Worm (Caenorhabditis elegans) whole organism, young adult: ENCODE measurements around the gene gst-28.

Source experiments
- B0336.3 ChIP-seq: fragments of 200-800 bp; sonication (Bioruptor generic); IDR thresholded peaks from 2 replicates; pipeline ENCODE4 v1.3.6; 2022; ENCODE audit warnings: missing genetic modification characterization, missing compliant biosample characterization
- F23B12.7 ChIP-seq: sonication (generic microtip); optimal IDR thresholded peaks from 2 replicates; lab custom pipeline; 2017; ENCODE audit warnings: missing genetic modification characterization, mild to moderate bottlenecking, missing compliant biosample characterization, antibody characterized with exemption, moderate library complexity; ENCODE audit not compliant: insufficient read depth
- madf-10 ChIP-seq: sonication (generic microtip); optimal IDR thresholded peaks from 2 replicates; lab custom pipeline; 2016; ENCODE audit warnings: mild to moderate bottlenecking, missing genetic modification characterization, missing compliant biosample characterization
- nhr-80 ChIP-seq: sonication (generic microtip); optimal IDR thresholded peaks from 2 replicates; lab custom pipeline; 2016; ENCODE audit warnings: missing genetic modification characterization, missing compliant biosample characterization
- tlf-1 ChIP-seq: fragments of 200-800 bp; sonication (Bioruptor generic); optimal IDR thresholded peaks from 2 replicates; lab custom pipeline; 2018; ENCODE audit warnings: mild to moderate bottlenecking, missing genetic modification characterization, missing compliant biosample characterization

The gst-28 gene

DNA sequence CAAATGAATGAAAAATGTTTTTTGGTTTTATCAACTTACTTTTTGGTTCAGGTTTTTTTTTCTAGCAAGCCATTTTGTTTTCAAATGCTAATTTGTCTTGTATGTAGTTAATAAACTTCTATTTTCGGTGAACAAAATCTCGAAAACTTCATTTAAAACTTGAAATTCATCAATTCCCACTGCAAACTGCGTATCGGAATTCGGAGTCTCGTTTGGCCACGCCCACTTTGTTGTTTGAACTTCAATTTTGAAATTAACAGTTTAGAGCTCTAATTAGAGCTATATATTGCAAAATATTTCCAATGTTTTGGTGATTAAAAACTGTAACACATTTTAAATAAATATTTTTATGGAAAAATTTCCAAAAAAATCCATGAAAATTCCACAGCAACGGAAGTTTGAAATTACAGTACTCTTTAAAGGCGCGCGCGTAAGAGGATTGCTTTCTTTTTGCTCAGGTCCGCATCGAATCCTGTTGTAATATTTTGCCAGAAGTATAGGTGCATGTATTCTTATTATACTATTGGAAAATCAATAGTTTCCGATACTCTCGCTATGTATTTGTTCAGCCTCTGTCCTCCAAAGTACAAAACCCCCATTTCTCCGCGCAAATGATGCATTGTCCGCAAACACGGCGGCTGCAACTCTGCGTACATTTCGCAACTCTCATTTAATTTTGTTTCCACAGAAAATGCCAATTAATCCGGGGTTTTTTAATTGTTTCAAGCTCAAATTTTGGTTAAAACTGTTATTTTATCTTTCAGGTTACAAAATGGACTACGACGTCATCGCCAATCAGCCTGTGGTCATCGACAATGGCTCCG, 47.6 kb downstream of the gst-28 start, which contains the start of gene arp-1 (continued):
- TF ChIP-seq tlf-1 (GFP tag; lab: Kevin White, UChicago): no peak
- peak; percentile 22 for TF ChIP-seq F23B12.7 (tag; lab: Kevin White, UChicago)
- no peak for TF ChIP-seq nhr-80 (tag; lab: Kevin White, UChicago)
- no peak for TF ChIP-seq madf-10 (tag; lab: Kevin White, UChicago)
- no peak for TF ChIP-seq B0336.3 (GFP tag; lab: Robert Waterston, UW)
